Fruit fly (Drosophila melanogaster) whole organism, embryonic: ENCODE measurements around the gene CG18301.

Experiments
- Abd-B ChIP-seq: fragments of 200-800 bp; sonication (Bioruptor generic); optimal IDR thresholded peaks from 2 replicates; lab custom pipeline; 2018; ENCODE audit warnings: missing biosample characterization, mild to moderate bottlenecking, missing genetic modification characterization, moderate library complexity
- CG2116 ChIP-seq: fragments of 200-800 bp; sonication (Bioruptor generic); optimal IDR thresholded peaks from 3 replicates; lab custom pipeline; 2018; ENCODE audit warnings: missing biosample characterization, mild to moderate bottlenecking, missing genetic modification characterization
- Dref ChIP-seq: fragments of 200-800 bp; sonication (Bioruptor generic); IDR thresholded peaks from 2 replicates; pipeline ENCODE4 v1.3.6; 2022; ENCODE audit warnings: missing biosample characterization, missing genetic modification characterization
- Hsf ChIP-seq: fragments of 200-800 bp; sonication (Bioruptor generic); optimal IDR thresholded peaks from 3 replicates; lab custom pipeline; 2016; ENCODE audit warnings: missing biosample characterization, missing genetic modification characterization
- Sry-δ ChIP-seq: fragments of 200-800 bp; sonication (Bioruptor generic); optimal IDR thresholded peaks from 2 replicates; lab custom pipeline; 2016; ENCODE audit warnings: missing biosample characterization, missing genetic modification characterization
- amos ChIP-seq: fragments of 200-800 bp; sonication (Bioruptor generic); IDR thresholded peaks from 2 replicates; pipeline ENCODE4 v1.3.6; 2022; ENCODE audit warnings: missing biosample characterization, missing genetic modification characterization; ENCODE audit not compliant: partially characterized antibody
- ap ChIP-seq: fragments of 200-800 bp; sonication (Bioruptor generic); IDR thresholded peaks from 2 replicates; pipeline ENCODE4 v1.3.6; 2022; ENCODE audit warnings: missing biosample characterization, missing genetic modification characterization
- chm ChIP-seq: fragments of 200-800 bp; sonication (Bioruptor generic); IDR thresholded peaks from 2 replicates; pipeline ENCODE4 v1.3.6; 2022; ENCODE audit warnings: missing biosample characterization, missing genetic modification characterization
- da ChIP-seq: fragments of 200-800 bp; sonication (Bioruptor generic); optimal IDR thresholded peaks from 2 replicates; lab custom pipeline; 2016; ENCODE audit warnings: missing biosample characterization, missing genetic modification characterization
- hb ChIP-seq: fragments of 200-800 bp; sonication (Bioruptor generic); IDR thresholded peaks from 3 replicates; pipeline ENCODE4 v1.3.6; 2022; ENCODE audit warnings: missing biosample characterization, missing genetic modification characterization; ENCODE audit not compliant: partially characterized antibody
- hbn ChIP-seq: fragments of 200-800 bp; sonication (Bioruptor generic); IDR thresholded peaks from 2 replicates; pipeline ENCODE4 v1.3.6; 2022; ENCODE audit warnings: missing biosample characterization, missing genetic modification characterization; ENCODE audit not compliant: partially characterized antibody
- nerfin-1 ChIP-seq: fragments of 200-800 bp; sonication (Bioruptor generic); optimal IDR thresholded peaks from 3 replicates; lab custom pipeline; 2019; ENCODE audit warnings: missing biosample characterization, mild to moderate bottlenecking, missing genetic modification characterization, moderate library complexity
- nmo ChIP-seq: fragments of 200-800 bp; sonication (Bioruptor generic); optimal IDR thresholded peaks from 2 replicates; lab custom pipeline; 2018; ENCODE audit warnings: missing biosample characterization, mild to moderate bottlenecking, missing genetic modification characterization, moderate library complexity
- oc ChIP-seq: fragments of 200-800 bp; sonication (Bioruptor generic); optimal IDR thresholded peaks from 2 replicates; lab custom pipeline; 2018; ENCODE audit warnings: missing biosample characterization, mild to moderate bottlenecking, missing genetic modification characterization, moderate library complexity
- sd ChIP-seq: fragments of 200-800 bp; sonication (Bioruptor generic); optimal IDR thresholded peaks from 3 replicates; lab custom pipeline; 2018; ENCODE audit warnings: missing biosample characterization, mild to moderate bottlenecking, missing genetic modification characterization, moderate library complexity
- wor ChIP-seq: fragments of 200-800 bp; sonication (Bioruptor generic); IDR thresholded peaks from 2 replicates; pipeline ENCODE4 v1.3.6; 2022; ENCODE audit warnings: missing biosample characterization, missing genetic modification characterization
- yki ChIP-seq: fragments of >200 bp; optimal IDR thresholded peaks from 3 replicates; lab custom pipeline; 2018

CG18301 gene

dm6 chr2L:10581602-10582001 is 50.0 kb downstream of the CG18301 start, which contains the start of gene CG34161:
TSS of gene CG34161 (minus strand) at chr2L:10581702.
- TF ChIP-seq Abd-B (GFP tag; lab: Kevin White, UChicago) (no peak), hbn (no peak), ap (GFP tag; lab: Robert Waterston, UW) (no peak), chm (GFP tag; lab: Robert Waterston, UW) (no peak), sd (tag; lab: Kevin White, UChicago) (no peak), nerfin-1 (tag; lab: Kevin White, UChicago) (no peak), wor (GFP tag; lab: Robert Waterston, UW) (no peak), oc (tag; lab: Kevin White, UChicago) (no peak), nmo (GFP tag; lab: Kevin White, UChicago) (no peak), amos (GFP tag; lab: Robert Waterston, UW) (no peak), Hsf (GFP tag; lab: Kevin White, UChicago) (no peak), Sry-δ (GFP tag; lab: Kevin White, UChicago) (no peak), Dref (GFP tag; lab: Robert Waterston, UW) (no peak), hb (GFP tag; lab: Robert Waterston, UW) (no peak), CG2116 (GFP tag; lab: Kevin White, UChicago) (no peak), da (GFP tag; lab: Kevin White, UChicago) (no peak), yki (lab: Kevin White, UChicago) (no peak)
